Fruit fly (Drosophila melanogaster): ENCODE data around the gene CARPA.

DNA sequence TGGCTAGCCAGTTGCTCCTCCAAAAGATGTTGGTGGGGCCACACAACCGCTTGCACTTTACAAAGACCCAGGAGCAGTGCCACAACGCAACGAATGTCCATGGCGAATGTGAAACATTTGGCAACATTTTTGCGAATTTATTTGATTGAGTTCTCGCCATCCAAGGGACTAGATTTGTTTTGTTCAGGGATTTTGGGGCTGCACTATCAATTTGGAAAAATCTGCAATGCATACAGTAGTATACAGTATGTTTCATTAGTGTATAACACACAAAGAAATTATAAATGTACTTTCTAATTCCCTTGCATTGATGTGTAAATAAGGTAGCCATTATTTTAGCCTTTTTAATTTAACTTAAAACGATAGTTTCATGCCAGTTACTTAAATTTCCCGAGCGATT lies 52.7 kb downstream of the CARPA start, which contains the start of gene Ir7d:
- TF ChIP-seq Dll (optimal IDR thresholded peaks at IDR 0.05) (no peak), pan (optimal IDR thresholded peaks at IDR 0.05) (no peak), CG8478 (optimal IDR thresholded peaks at IDR 0.05) (no peak), psq (optimal IDR thresholded peaks at IDR 0.05) (no peak)

Data from whole organism.